Fruit fly (Drosophila melanogaster): ENCODE data around the gene CG14362.

DNA sequence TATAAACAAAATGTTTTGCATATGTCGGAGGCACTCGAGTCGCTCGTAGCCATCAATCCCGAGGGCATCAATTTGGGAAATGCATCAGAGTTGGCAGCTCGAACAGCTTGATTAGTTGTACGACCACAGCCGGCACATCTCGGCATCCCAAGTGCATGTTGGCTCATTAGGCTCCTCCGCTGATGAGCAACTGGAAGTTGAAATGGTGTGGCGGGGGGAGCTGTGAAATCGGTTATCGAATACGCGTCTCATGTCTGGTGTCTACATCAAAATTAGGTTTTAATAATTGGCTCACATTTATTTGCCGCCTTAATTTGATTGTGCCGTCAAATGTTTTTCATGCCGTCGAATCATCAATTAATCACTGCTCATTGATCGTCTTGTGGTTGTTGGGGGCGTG lies 4.0 kb upstream of the CG14362 start:
- TF ChIP-seq psq (GFP tag; optimal IDR thresholded peaks at IDR 0.05) (no peak), Mio (GFP tag; optimal IDR thresholded peaks at IDR 0.05) (no peak), Rel (GFP tag; optimal IDR thresholded peaks at IDR 0.05) (no peak), Rel (tag; optimal IDR thresholded peaks at IDR 0.05) (no peak), Sp1 (GFP tag; optimal IDR thresholded peaks at IDR 0.05) (no peak), br (GFP tag; optimal IDR thresholded peaks at IDR 0.05) (no peak), usp (GFP tag; optimal IDR thresholded peaks at IDR 0.05) (no peak), h (GFP tag; optimal IDR thresholded peaks at IDR 0.05) (no peak), lola (GFP tag; optimal IDR thresholded peaks at IDR 0.05) (no peak), CG9705 (GFP tag; optimal IDR thresholded peaks at IDR 0.05) (no peak), Dif (GFP tag; optimal IDR thresholded peaks at IDR 0.05; ENCODE audit: partially characterized antibody) (no peak), Dfd (GFP tag; optimal IDR thresholded peaks at IDR 0.05) (no peak), rgr (GFP tag; optimal IDR thresholded peaks at IDR 0.05) (no peak)
